Worm (Caenorhabditis elegans): ENCODE measurements around the gene dyla-1.

ce11 chrX:16795978-16796377, 44.9 kb upstream of the dyla-1 start, which contains the start of gene aak-2:
- TF ChIP-seq ztf-11 (tag; optimal IDR thresholded peaks at IDR 0.05) (no peak), unc-39 (tag; optimal IDR thresholded peaks at IDR 0.05) (no peak), nhr-23 (tag; optimal IDR thresholded peaks at IDR 0.05) (no peak), mbf-1 (tag; optimal IDR thresholded peaks at IDR 0.05) (no peak), ama-1 (optimal IDR thresholded peaks at IDR 0.05) (no peak), snpc-4 (tag; optimal IDR thresholded peaks at IDR 0.05) (no peak), ceh-82 (tag; optimal IDR thresholded peaks at IDR 0.05) (no peak), aly-2 (tag; optimal IDR thresholded peaks at IDR 0.05) (no peak), alr-1 (tag; optimal IDR thresholded peaks at IDR 0.05) (no peak), crh-2 (tag; optimal IDR thresholded peaks at IDR 0.05) (no peak), egl-27 (tag; optimal IDR thresholded peaks at IDR 0.05) (no peak), nhr-25 (tag; optimal IDR thresholded peaks at IDR 0.05) (peak; percentile 8), blmp-1 (tag; optimal IDR thresholded peaks at IDR 0.05; ENCODE audit: insufficient read depth) (no peak), fos-1 (tag; optimal IDR thresholded peaks at IDR 0.05) (no peak)

Measured in whole organism, L2 larva.